Worm (Caenorhabditis elegans): ENCODE data around the gene T22C8.1.

- no peak for TF ChIP-seq unc-39 (tag; optimal IDR thresholded peaks at IDR 0.05)
- no peak for TF ChIP-seq mdl-1 (tag; optimal IDR thresholded peaks at IDR 0.05)
- TF ChIP-seq zag-1 (tag; optimal IDR thresholded peaks at IDR 0.05) = no peak
- TF ChIP-seq elt-3 (tag; optimal IDR thresholded peaks at IDR 0.05) = no peak
- TF ChIP-seq egl-27 (tag; optimal IDR thresholded peaks at IDR 0.05) = no peak
- TF ChIP-seq daf-12 (tag; optimal IDR thresholded peaks at IDR 0.05) = no peak
- TF ChIP-seq snpc-4 (tag; optimal IDR thresholded peaks at IDR 0.05) = no peak
- no peak for TF ChIP-seq nhr-25 (tag; optimal IDR thresholded peaks at IDR 0.05)
- TF ChIP-seq ztf-4 (tag; optimal IDR thresholded peaks at IDR 0.05) = no peak
- TF ChIP-seq tbx-2 (tag; optimal IDR thresholded peaks at IDR 0.05) = no peak
- TF ChIP-seq mml-1 (tag; optimal IDR thresholded peaks at IDR 0.05) = no peak
- TF ChIP-seq fos-1 (tag; optimal IDR thresholded peaks at IDR 0.05) = no peak
Measured at ce11 chrII:8634386-8634785, 21.8 kb downstream of the T22C8.1 start, which contains the start of gene cutl-12.

All from whole organism, L3 larva.